Worm (Caenorhabditis elegans) whole organism, L2 larva: ENCODE results near the gene ins-37.
"Not testable (repeated sequence)": the region's sequence is repeated elsewhere in the genome, so short reads cannot be mapped to it uniquely, and the experiment has no call there.

Source experiments
- C34F6.9 ChIP-seq: fragments of 150-350 bp; optimal IDR thresholded peaks from 2 replicates; lab custom pipeline; 2014; ENCODE audit warnings: missing biosample characterization, missing genetic modification characterization
- F13H6.1 ChIP-seq: sonication (generic microtip); optimal IDR thresholded peaks from 2 replicates; lab custom pipeline; 2016; ENCODE audit warnings: missing genetic modification characterization, missing compliant biosample characterization
- R02D3.7 ChIP-seq: fragments of 150-350 bp; optimal IDR thresholded peaks from 2 replicates; lab custom pipeline; 2014; ENCODE audit warnings: missing biosample characterization, missing genetic modification characterization
- Y55F3AM.14 ChIP-seq: fragments of 200-800 bp; sonication (Bioruptor generic); optimal IDR thresholded peaks from 2 replicates; lab custom pipeline; 2018; ENCODE audit warnings: mild to moderate bottlenecking, missing genetic modification characterization, missing compliant biosample characterization
- alr-1 ChIP-seq: fragments of 150-350 bp; optimal IDR thresholded peaks from 2 replicates; lab custom pipeline; 2014; ENCODE audit warnings: missing biosample characterization, missing genetic modification characterization
- aly-2 ChIP-seq: fragments of 150-350 bp; optimal IDR thresholded peaks from 2 replicates; lab custom pipeline; 2014; ENCODE audit warnings: missing biosample characterization, missing genetic modification characterization
- ama-1 ChIP-seq: fragments of 150-350 bp; optimal IDR thresholded peaks from 2 replicates; lab custom pipeline; 2018; ENCODE audit warnings: inconsistent platforms
- ceh-16 ChIP-seq: fragments of 150-350 bp; optimal IDR thresholded peaks from 2 replicates; lab custom pipeline; 2014; ENCODE audit warnings: missing biosample characterization, missing genetic modification characterization
- crh-2 ChIP-seq: sonication (generic microtip); optimal IDR thresholded peaks from 2 replicates; lab custom pipeline; 2017; ENCODE audit warnings: missing biosample characterization, missing genetic modification characterization
- dmd-4 ChIP-seq: sonication (generic microtip); optimal IDR thresholded peaks from 2 replicates; lab custom pipeline; 2017; ENCODE audit warnings: missing biosample characterization, missing genetic modification characterization
- egl-27 ChIP-seq: sonication (generic microtip); optimal IDR thresholded peaks from 3 replicates; lab custom pipeline; 2017; ENCODE audit warnings: missing biosample characterization, missing genetic modification reagents, missing genetic modification characterization
- elt-3 ChIP-seq: sonication (generic microtip); optimal IDR thresholded peaks from 2 replicates; lab custom pipeline; 2017; ENCODE audit warnings: missing biosample characterization, missing genetic modification characterization
- fos-1 ChIP-seq: fragments of 150-350 bp; optimal IDR thresholded peaks from 2 replicates; lab custom pipeline; 2014; ENCODE audit warnings: missing biosample characterization, missing genetic modification characterization
- gmeb-1 ChIP-seq: fragments of 150-350 bp; optimal IDR thresholded peaks from 2 replicates; lab custom pipeline; 2014; ENCODE audit warnings: missing biosample characterization, missing genetic modification characterization
- lin-13 ChIP-seq: fragments of 150-350 bp; optimal IDR thresholded peaks from 2 replicates; lab custom pipeline; 2014; ENCODE audit warnings: missing biosample characterization, missing genetic modification reagents, missing genetic modification characterization
- lin-39 ChIP-seq: fragments of 150-350 bp; optimal IDR thresholded peaks from 2 replicates; lab custom pipeline; 2014; ENCODE audit warnings: missing biosample characterization, missing genetic modification reagents, missing genetic modification characterization
- lsy-2 ChIP-seq, 2 experiments: fragments of 150-350 bp in 1 of 2; sonication (generic microtip) in 1 of 2; optimal IDR thresholded peaks; 2 replicates each; lab custom pipeline; 2014 to 2017; ENCODE audit warnings: missing biosample characterization in 2 of 2, missing genetic modification characterization in 2 of 2
- mab-5 ChIP-seq: fragments of 150-350 bp; optimal IDR thresholded peaks from 2 replicates; lab custom pipeline; 2014; ENCODE audit warnings: missing biosample characterization, missing genetic modification characterization
- mdl-1 ChIP-seq, 2 experiments: fragments of 150-350 bp in 1 of 2; sonication (generic microtip) in 1 of 2; optimal IDR thresholded peaks; 2 replicates each; lab custom pipeline; 2017; ENCODE audit warnings: missing biosample characterization in 2 of 2, missing genetic modification characterization in 2 of 2
- nhr-10 ChIP-seq: sonication (generic microtip); optimal IDR thresholded peaks from 2 replicates; lab custom pipeline; 2017; ENCODE audit warnings: missing biosample characterization, missing genetic modification characterization
- nhr-11 ChIP-seq: fragments of 150-350 bp; optimal IDR thresholded peaks from 2 replicates; lab custom pipeline; 2014; ENCODE audit warnings: missing biosample characterization, missing genetic modification characterization
- nhr-129 ChIP-seq: fragments of 150-350 bp; optimal IDR thresholded peaks from 2 replicates; lab custom pipeline; 2014; ENCODE audit warnings: missing biosample characterization, missing genetic modification characterization
- nhr-21 ChIP-seq: fragments of 150-350 bp; optimal IDR thresholded peaks from 2 replicates; lab custom pipeline; 2014; ENCODE audit warnings: missing biosample characterization, missing genetic modification characterization
- nhr-237 ChIP-seq: fragments of 150-350 bp; optimal IDR thresholded peaks from 2 replicates; lab custom pipeline; 2014; ENCODE audit warnings: missing biosample characterization, missing genetic modification characterization
- nhr-25 ChIP-seq: fragments of 150-350 bp; sonication (generic microtip); optimal IDR thresholded peaks from 3 replicates; lab custom pipeline; 2014; ENCODE audit warnings: missing biosample characterization, missing genetic modification characterization
- sem-4 ChIP-seq: fragments of 150-350 bp; optimal IDR thresholded peaks from 2 replicates; lab custom pipeline; 2014; ENCODE audit warnings: missing biosample characterization, missing genetic modification reagents, missing genetic modification characterization
- skn-1 ChIP-seq: sonication (generic microtip); optimal IDR thresholded peaks from 2 replicates; lab custom pipeline; 2017; ENCODE audit warnings: missing biosample characterization, missing genetic modification characterization
- sma-3 ChIP-seq: sonication (generic microtip); optimal IDR thresholded peaks from 2 replicates; lab custom pipeline; 2016; ENCODE audit warnings: missing genetic modification reagents, missing genetic modification characterization, missing compliant biosample characterization
- sma-9 ChIP-seq, 2 experiments: fragments of 150-350 bp in 1 of 2; sonication (generic microtip) in 1 of 2; optimal IDR thresholded peaks; 2 replicates each; lab custom pipeline; 2014 to 2016; ENCODE audit warnings: missing genetic modification characterization in 2 of 2, mild to moderate bottlenecking in 1 of 2, missing biosample characterization in 1 of 2, missing compliant biosample characterization in 1 of 2, missing genetic modification reagents in 1 of 2, moderate library complexity in 1 of 2
- snpc-4 ChIP-seq: fragments of 150-350 bp; optimal IDR thresholded peaks from 2 replicates; lab custom pipeline; 2014; ENCODE audit warnings: missing biosample characterization, missing genetic modification characterization
- unc-62 ChIP-seq: fragments of 150-350 bp; optimal IDR thresholded peaks from 2 replicates; lab custom pipeline; 2014; ENCODE audit warnings: missing biosample characterization, missing genetic modification reagents, missing genetic modification characterization
- ztf-1 ChIP-seq: fragments of 200-800 bp; sonication (Bioruptor generic); conservative IDR thresholded peaks from 2 replicates; pipeline ENCODE4 v1.3.6; 2022; ENCODE audit warnings: missing genetic modification characterization, missing compliant biosample characterization

Gene ins-37

ce11 chrII:13829123-13829996 lies 6.5 kb downstream of the ins-37 start:
- TF ChIP-seq nhr-25 (tag; lab: Kevin White, UChicago) (peak; percentile 1), F13H6.1 (peak; percentile 51), lin-13 (GFP tag; lab: Kevin White, UChicago) (peak; percentile 40), ceh-16 (tag; lab: Kevin White, UChicago) (peak; percentile 3), fos-1 (tag; lab: Kevin White, UChicago) (peak; percentile 49), nhr-10 (tag; lab: Kevin White, UChicago) (peak; percentile 41), Y55F3AM.14 (GFP tag; lab: Kevin White, UChicago) (peak; percentile 28), gmeb-1 (tag; lab: Kevin White, UChicago) (peak; percentile 15), sma-9 (GFP tag; optimal IDR thresholded peaks at IDR 0.05; lab: Kevin White, UChicago) (peak; percentile 30), crh-2 (tag; lab: Kevin White, UChicago) (peak; percentile 42), sma-3 (GFP tag; lab: Kevin White, UChicago) (peak; percentile 80), mdl-1 (tag; optimal IDR thresholded peaks at IDR 0.05; lab: Kevin White, UChicago) (peak in 1 of 2 experiments; percentile 18), C34F6.9 (tag; lab: Kevin White, UChicago) (peak; percentile 72), ama-1 (lab: Kevin White, UChicago) (peak; percentile 86), lsy-2 (tag; optimal IDR thresholded peaks at IDR 0.05; lab: Kevin White, UChicago) (peak; percentile 6 to 22), snpc-4 (tag; lab: Kevin White, UChicago) (peak; percentile 94), nhr-21 (tag; lab: Kevin White, UChicago) (peak; percentile 66)
- TF ChIP-seq sma-9 (tag; optimal IDR thresholded peaks at IDR 0.05; lab: Kevin White, UChicago): not testable (repeated sequence)

- TF ChIP-seq ama-1 (lab: Kevin White, UChicago) (no peak), egl-27 (no peak), dmd-4 (tag; lab: Kevin White, UChicago) (no peak), mab-5 (tag; lab: Kevin White, UChicago) (no peak), lin-39 (tag; lab: Kevin White, UChicago) (no peak), gmeb-1 (tag; lab: Kevin White, UChicago) (no peak), nhr-10 (tag; lab: Kevin White, UChicago) (no peak), nhr-11 (no peak), ztf-1 (GFP tag; lab: Robert Waterston, UW) (no peak), nhr-237 (no peak), fos-1 (tag; lab: Kevin White, UChicago) (no peak), R02D3.7 (tag; lab: Kevin White, UChicago) (no peak), C34F6.9 (tag; lab: Kevin White, UChicago) (no peak), aly-2 (tag; lab: Kevin White, UChicago) (no peak), sma-3 (GFP tag; lab: Kevin White, UChicago) (no peak), nhr-129 (tag; lab: Kevin White, UChicago) (no peak), skn-1 (tag; lab: Kevin White, UChicago) (no peak), Y55F3AM.14 (GFP tag; lab: Kevin White, UChicago) (no peak), lsy-2 (tag; optimal IDR thresholded peaks at IDR 0.05; lab: Kevin White, UChicago) (no peak), crh-2 (tag; lab: Kevin White, UChicago) (no peak)
Measured at ce11 chrII:13828597-13828996, 7.3 kb downstream of the ins-37 start, which contains the start of gene his-42. TSS of gene his-42 (minus strand) at chrII:13828697.

DNA sequence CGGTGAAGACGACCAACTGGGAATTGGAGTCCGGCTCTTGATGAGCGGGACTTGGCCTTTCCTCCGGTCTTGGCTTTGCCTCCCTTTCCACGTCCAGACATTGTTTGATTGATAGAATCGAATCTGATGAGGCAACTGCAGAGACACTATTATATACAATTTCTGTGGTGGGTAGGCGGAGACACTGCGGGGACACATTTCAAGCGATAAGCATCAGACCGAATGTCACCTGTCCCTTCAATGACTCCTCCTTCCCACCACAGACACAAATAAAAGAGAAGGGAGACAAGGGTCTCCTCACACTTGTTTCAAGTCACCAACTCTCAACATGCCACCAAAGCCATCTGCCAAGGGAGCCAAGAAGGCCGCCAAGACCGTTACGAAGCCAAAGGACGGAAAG lies 17.9 kb downstream of the ins-37 start, which contains the start of gene his-16:
TSS of gene his-16 (minus strand) at position 101 of the 400 bp plus-strand sequence.
- not testable (repeated sequence) for TF ChIP-seq ama-1 (lab: Kevin White, UChicago); unc-62 (GFP tag; lab: Kevin White, UChicago); mdl-1 (tag; optimal IDR thresholded peaks at IDR 0.05; lab: Kevin White, UChicago)

DNA sequence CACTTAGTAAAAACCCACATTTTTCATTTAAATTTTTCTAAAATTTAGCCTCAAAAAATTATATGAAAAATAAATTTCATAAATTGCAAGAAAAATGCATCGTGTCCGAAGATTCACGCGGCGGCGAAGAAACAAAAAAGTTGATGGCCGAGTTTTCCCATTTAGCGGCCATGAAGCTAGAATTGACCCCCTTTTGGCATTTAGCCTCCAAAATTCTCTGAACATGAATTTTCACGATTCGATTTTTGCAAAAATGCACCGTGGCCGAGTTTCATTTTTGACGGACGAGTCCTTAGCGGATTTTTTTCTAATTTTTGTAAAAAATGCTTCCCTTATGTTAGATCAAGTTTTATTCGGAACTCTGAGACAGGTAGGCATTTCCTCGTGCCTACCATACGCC lies 20.4 kb downstream of the ins-37 start:
- TF ChIP-seq skn-1 (tag; lab: Kevin White, UChicago): no peak
- TF ChIP-seq mab-5 (tag; lab: Kevin White, UChicago): no peak
- no peak for TF ChIP-seq elt-3 (tag; lab: Kevin White, UChicago)
- no peak for TF ChIP-seq nhr-11
- no peak for TF ChIP-seq ama-1 (lab: Kevin White, UChicago)
- TF ChIP-seq nhr-10 (tag; lab: Kevin White, UChicago): no peak
- no peak for TF ChIP-seq sem-4 (tag; lab: Kevin White, UChicago)
- TF ChIP-seq lin-13 (GFP tag; lab: Kevin White, UChicago): no peak
- TF ChIP-seq alr-1 (tag; lab: Kevin White, UChicago): no peak
